Worm (Caenorhabditis elegans): ENCODE measurements around the gene fahd-1.

- TF ChIP-seq W03F9.2 (tag; optimal IDR thresholded peaks at IDR 0.05) = no peak
- TF ChIP-seq dao-5 (tag; optimal IDR thresholded peaks at IDR 0.05) = no peak
Observed at ce11 chrIII:7866189-7866588, 25.9 kb upstream of the fahd-1 start, which contains the start of gene cup-4.
